Worm (Caenorhabditis elegans) whole organism, early embryonic: ENCODE results near the gene C01G5.5.

Source experiments
- B0310.2 ChIP-seq: sonication (generic microtip); optimal IDR thresholded peaks from 2 replicates; lab custom pipeline; 2016; ENCODE audit warnings: mild to moderate bottlenecking, missing genetic modification characterization, missing compliant biosample characterization
- ama-1 ChIP-seq: fragments of 150-350 bp; optimal IDR thresholded peaks from 2 replicates; lab custom pipeline; 2014
- ceh-13 ChIP-seq: fragments of 200-800 bp; sonication (Bioruptor generic); optimal IDR thresholded peaks from 2 replicates; lab custom pipeline; 2018; ENCODE audit warnings: mild to moderate bottlenecking, missing genetic modification characterization, missing compliant biosample characterization
- ceh-36 ChIP-seq: sonication (generic microtip); optimal IDR thresholded peaks from 2 replicates; lab custom pipeline; 2016; ENCODE audit warnings: missing genetic modification characterization, inconsistent platforms, missing compliant biosample characterization
- ets-7 ChIP-seq: sonication (generic microtip); optimal IDR thresholded peaks from 2 replicates; lab custom pipeline; 2016; ENCODE audit warnings: missing genotype, missing genetic modification characterization, missing compliant biosample characterization
- flt-1 ChIP-seq: fragments of 200-800 bp; sonication (Bioruptor generic); IDR thresholded peaks from 2 replicates; pipeline ENCODE4 v1.3.6; 2022; ENCODE audit warnings: missing genetic modification characterization, missing compliant biosample characterization
- hmbx-1 ChIP-seq: sonication (generic microtip); optimal IDR thresholded peaks from 2 replicates; lab custom pipeline; 2016; ENCODE audit warnings: mild to moderate bottlenecking, missing genetic modification characterization, missing compliant biosample characterization
- hnd-1 ChIP-seq: sonication (generic microtip); optimal IDR thresholded peaks from 2 replicates; lab custom pipeline; 2016; ENCODE audit warnings: missing genetic modification characterization, missing compliant biosample characterization
- pes-1 ChIP-seq: fragments of 200-800 bp; sonication (Bioruptor generic); IDR thresholded peaks from 2 replicates; pipeline ENCODE4 v1.3.6; 2022; ENCODE audit warnings: missing genetic modification reagents, missing genetic modification characterization, missing compliant biosample characterization
- sea-1 ChIP-seq: fragments of 200-800 bp; sonication (Bioruptor generic); conservative IDR thresholded peaks from 2 replicates; pipeline ENCODE4 v1.3.6; 2022; ENCODE audit warnings: missing genetic modification characterization, missing compliant biosample characterization
- tbx-11 ChIP-seq: fragments of 200-800 bp; sonication (Bioruptor generic); IDR thresholded peaks from 2 replicates; pipeline ENCODE4 v1.3.6; 2022; ENCODE audit warnings: missing genetic modification characterization, missing compliant biosample characterization
- tbx-37 ChIP-seq: fragments of 200-800 bp; sonication (Bioruptor generic); conservative IDR thresholded peaks from 2 replicates; pipeline ENCODE4 v1.3.6; 2022; ENCODE audit warnings: missing genetic modification reagents, missing genetic modification characterization, missing compliant biosample characterization
- tra-4 ChIP-seq: sonication (generic microtip); optimal IDR thresholded peaks from 2 replicates; lab custom pipeline; 2017; ENCODE audit warnings: missing genetic modification characterization, missing compliant biosample characterization

ce11 chrIV:6535908-6536307 lies 11.5 kb downstream of the C01G5.5 start, which contains the start of gene C01G5.3:
- TF ChIP-seq hmbx-1 (tag; lab: Kevin White, UChicago) (no peak), ama-1 (lab: Kevin White, UChicago) (no peak), tra-4 (no peak), pes-1 (GFP tag; lab: Robert Waterston, UW) (no peak), hnd-1 (tag; lab: Kevin White, UChicago) (no peak), ets-7 (tag; lab: Kevin White, UChicago) (no peak), tbx-37 (no peak), tbx-11 (GFP tag; lab: Robert Waterston, UW) (no peak), B0310.2 (tag; lab: Kevin White, UChicago) (no peak), sea-1 (no peak), ceh-13 (GFP tag; lab: Kevin White, UChicago) (no peak), flt-1 (GFP tag; lab: Robert Waterston, UW) (no peak), ceh-36 (no peak)
